Fruit fly (Drosophila melanogaster): ENCODE results near the gene mkg-p.
A peak's percentile ranks its signal among the peaks of the same experiment; 100 is the strongest.

The mkg-p gene

dm6 chr3L:8441745-8442575, 36.9 kb upstream of the mkg-p start, which contains the start of gene Unr (continued):
- TF ChIP-seq Ptx1 (GFP tag; IDR thresholded peaks at IDR 0.05) (peak; percentile 76), Kr (GFP tag; optimal IDR thresholded peaks at IDR 0.05) (no peak), CG10274 (GFP tag; optimal IDR thresholded peaks at IDR 0.05) (no peak), Drgx (GFP tag; IDR thresholded peaks at IDR 0.05) (peak; percentile 68), NFAT (GFP tag; IDR thresholded peaks at IDR 0.05) (peak; percentile 94; the same call in 1 of the 2 replicates), hkb (optimal IDR thresholded peaks at IDR 0.05) (no peak), hkb (GFP tag; IDR thresholded peaks at IDR 0.05) (peak; percentile 71), Aef1 (GFP tag; IDR thresholded peaks at IDR 0.05) (peak; percentile 74), CG32772 (GFP tag; IDR thresholded peaks at IDR 0.05) (no peak; the same call in 1 of the 2 replicates), Elba2 (GFP tag; optimal IDR thresholded peaks at IDR 0.05) (peak; percentile 96), CG2712 (tag; optimal IDR thresholded peaks at IDR 0.05) (peak; percentile 82), CHES-1-like (GFP tag; optimal IDR thresholded peaks at IDR 0.05) (peak; percentile 83), CG34422 (GFP tag; IDR thresholded peaks at IDR 0.05) (peak; percentile 91), CG3726 (GFP tag; IDR thresholded peaks at IDR 0.05) (no peak), pfk (GFP tag; optimal IDR thresholded peaks at IDR 0.05) (peak; percentile 21), Rx (GFP tag; IDR thresholded peaks at IDR 0.05) (peak; percentile 63; the same call in 1 of the 2 replicates), Fer1 (GFP tag; optimal IDR thresholded peaks at IDR 0.05) (peak; percentile 81), CG8944 (GFP tag; optimal IDR thresholded peaks at IDR 0.05) (peak; percentile 72), CG17385 (GFP tag; optimal IDR thresholded peaks at IDR 0.05) (peak; percentile 79), CG10979 (tag; optimal IDR thresholded peaks at IDR 0.05) (peak; percentile 61), CG6854 (GFP tag; optimal IDR thresholded peaks at IDR 0.05) (peak; percentile 65), CG9437 (GFP tag; optimal IDR thresholded peaks at IDR 0.05) (peak; percentile 58), disco-r (GFP tag; optimal IDR thresholded peaks at IDR 0.05) (peak; percentile 63), Hmx (GFP tag; optimal IDR thresholded peaks at IDR 0.05) (peak; percentile 76), CG12391 (tag; optimal IDR thresholded peaks at IDR 0.05) (peak; percentile 79), MBD-R2 (GFP tag; IDR thresholded peaks at IDR 0.05) (peak; percentile 77), CG8765 (GFP tag; IDR thresholded peaks at IDR 0.05) (peak; percentile 52; the same call in 1 of the 2 replicates), D (optimal IDR thresholded peaks at IDR 0.05) (no peak), D (GFP tag; optimal IDR thresholded peaks at IDR 0.05) (peak; percentile 41), nom (GFP tag; optimal IDR thresholded peaks at IDR 0.05) (peak; percentile 63), hbn (GFP tag; IDR thresholded peaks at IDR 0.05; ENCODE audit: partially characterized antibody) (no peak), sqz (GFP tag; optimal IDR thresholded peaks at IDR 0.05) (peak; percentile 42), CG9609 (GFP tag; optimal IDR thresholded peaks at IDR 0.05) (peak; percentile 74), wdn (GFP tag; IDR thresholded peaks at IDR 0.05) (peak; percentile 77), CG9876 (GFP tag; optimal IDR thresholded peaks at IDR 0.05) (peak; percentile 70), CG14441 (GFP tag; IDR thresholded peaks at IDR 0.05) (peak; percentile 73), CG5180 (GFP tag; optimal IDR thresholded peaks at IDR 0.05) (peak; percentile 6), CG6654 (GFP tag; optimal IDR thresholded peaks at IDR 0.05) (peak; percentile 4), CTCF (GFP tag; optimal IDR thresholded peaks at IDR 0.05) (no peak), CG17912 (GFP tag; optimal IDR thresholded peaks at IDR 0.05) (peak; percentile 75), wek (GFP tag; optimal IDR thresholded peaks at IDR 0.05) (peak; percentile 52), ac (GFP tag; optimal IDR thresholded peaks at IDR 0.05) (no peak), CG4730 (GFP tag; IDR thresholded peaks at IDR 0.05) (peak; percentile 72), CG11398 (GFP tag; optimal IDR thresholded peaks at IDR 0.05) (no peak), NfI (GFP tag; optimal IDR thresholded peaks at IDR 0.05) (peak; percentile 84), run (tag; optimal IDR thresholded peaks at IDR 0.05) (peak; percentile 44), CG1647 (GFP tag; optimal IDR thresholded peaks at IDR 0.05) (peak; percentile 73), Dad (GFP tag; optimal IDR thresholded peaks at IDR 0.05) (peak; percentile 63), luna (GFP tag; optimal IDR thresholded peaks at IDR 0.05) (peak; percentile 55), abd-A (tag; optimal IDR thresholded peaks at IDR 0.05) (no peak), CG15073 (GFP tag; optimal IDR thresholded peaks at IDR 0.05) (peak; percentile 9)

Measured in whole organism, embryonic.